Fruit fly (Drosophila melanogaster) whole organism, embryonic: ENCODE results near the gene CG13850.

Source experiments
- ATbp ChIP-seq: fragments of 200-800 bp; sonication (Bioruptor generic); optimal IDR thresholded peaks from 2 replicates; lab custom pipeline; 2017; ENCODE audit warnings: missing biosample characterization, mild to moderate bottlenecking, missing genetic modification characterization, missing genetic modification reagents
- Atf6 ChIP-seq: fragments of 200-800 bp; sonication (Bioruptor generic); IDR thresholded peaks from 2 replicates; pipeline ENCODE4 v1.3.6; 2022; ENCODE audit warnings: missing biosample characterization, missing genetic modification characterization
- CG10654 ChIP-seq: fragments of 200-800 bp; sonication (Bioruptor generic); optimal IDR thresholded peaks from 2 replicates; lab custom pipeline; 2016; ENCODE audit warnings: missing biosample characterization, missing genetic modification characterization
- CG12391 ChIP-seq: fragments of 200-800 bp; sonication (Bioruptor generic); optimal IDR thresholded peaks from 3 replicates; lab custom pipeline; 2018; ENCODE audit warnings: missing biosample characterization, mild to moderate bottlenecking, missing genetic modification characterization, moderate library complexity
- CG14441 ChIP-seq: fragments of 200-800 bp; sonication (Bioruptor generic); IDR thresholded peaks from 2 replicates; pipeline ENCODE4 v1.3.6; 2022; ENCODE audit warnings: missing biosample characterization, missing genetic modification characterization
- CG14710 ChIP-seq: fragments of 200-800 bp; sonication (Bioruptor generic); optimal IDR thresholded peaks from 3 replicates; lab custom pipeline; 2019; ENCODE audit warnings: missing biosample characterization, mild to moderate bottlenecking, missing genetic modification characterization, moderate library complexity
- CG15514 ChIP-seq: fragments of 200-800 bp; sonication (Bioruptor generic); optimal IDR thresholded peaks from 3 replicates; lab custom pipeline; 2017; ENCODE audit warnings: missing biosample characterization, missing genetic modification characterization, mild to moderate bottlenecking, moderate library complexity, missing genetic modification reagents
- CG16815 ChIP-seq: fragments of 200-800 bp; sonication (Bioruptor generic); optimal IDR thresholded peaks from 3 replicates; lab custom pipeline; 2017; ENCODE audit warnings: missing biosample characterization, mild to moderate bottlenecking, missing genetic modification characterization
- CG1832 ChIP-seq: fragments of 200-800 bp; sonication (Bioruptor generic); optimal IDR thresholded peaks from 2 replicates; lab custom pipeline; 2017; ENCODE audit warnings: missing biosample characterization, mild to moderate bottlenecking, missing genetic modification characterization, inconsistent platforms
- CG2120 ChIP-seq: fragments of 200-800 bp; sonication (Bioruptor generic); optimal IDR thresholded peaks from 3 replicates; lab custom pipeline; 2016; ENCODE audit warnings: missing biosample characterization, missing genetic modification characterization
- CG2875 ChIP-seq: fragments of 200-800 bp; sonication (Bioruptor generic); optimal IDR thresholded peaks from 2 replicates; lab custom pipeline; 2017; ENCODE audit warnings: missing biosample characterization, mild to moderate bottlenecking, missing genetic modification characterization, missing genetic modification reagents
- CG30403 ChIP-seq: fragments of 200-800 bp; sonication (Bioruptor generic); optimal IDR thresholded peaks from 3 replicates; lab custom pipeline; 2016; ENCODE audit warnings: missing biosample characterization, missing genetic modification characterization
- CG33557 ChIP-seq: fragments of 200-800 bp; sonication (Bioruptor generic); optimal IDR thresholded peaks from 2 replicates; lab custom pipeline; 2019; ENCODE audit warnings: missing biosample characterization, mild to moderate bottlenecking, missing genetic modification characterization, moderate library complexity
- CG4404 ChIP-seq: fragments of 200-800 bp; sonication (Bioruptor generic); IDR thresholded peaks from 2 replicates; pipeline ENCODE4 v1.3.6; 2022; ENCODE audit warnings: missing biosample characterization, missing genetic modification characterization
- CG4707 ChIP-seq: fragments of 200-800 bp; sonication (Bioruptor generic); optimal IDR thresholded peaks from 2 replicates; lab custom pipeline; 2018; ENCODE audit warnings: missing biosample characterization, mild to moderate bottlenecking, missing genetic modification characterization, moderate library complexity
- CG5953 ChIP-seq: fragments of 200-800 bp; sonication (Bioruptor generic); IDR thresholded peaks from 2 replicates; pipeline ENCODE4 v1.3.6; 2022; ENCODE audit warnings: missing biosample characterization, missing genetic modification characterization
- CG6254 ChIP-seq: fragments of 200-800 bp; sonication (Bioruptor generic); optimal IDR thresholded peaks from 3 replicates; lab custom pipeline; 2017; ENCODE audit warnings: mild to moderate bottlenecking, missing biosample characterization, missing genetic modification reagents, missing genetic modification characterization
- CG7786 ChIP-seq: fragments of 200-800 bp; sonication (Bioruptor generic); optimal IDR thresholded peaks from 2 replicates; lab custom pipeline; 2016; ENCODE audit warnings: missing biosample characterization, missing genetic modification characterization
- CG7839 ChIP-seq: fragments of 200-800 bp; sonication (Bioruptor generic); optimal IDR thresholded peaks from 3 replicates; lab custom pipeline; 2018; ENCODE audit warnings: missing biosample characterization, mild to moderate bottlenecking, missing genetic modification characterization, moderate library complexity
- CG9215 ChIP-seq: fragments of 200-800 bp; sonication (Bioruptor generic); IDR thresholded peaks from 2 replicates; pipeline ENCODE4 v1.3.6; 2022; ENCODE audit warnings: missing biosample characterization, missing genetic modification characterization
- CG9932 ChIP-seq: fragments of 200-800 bp; sonication (Bioruptor generic); IDR thresholded peaks from 2 replicates; pipeline ENCODE4 v1.3.6; 2022; ENCODE audit warnings: missing biosample characterization, missing genetic modification characterization
- D ChIP-seq, 2 experiments: fragments of 200-800 bp in 1 of 2; fragments of >200 bp in 1 of 2; sonication (Bioruptor generic) in 1 of 2; optimal IDR thresholded peaks; 2 replicates in 1 of 2; 3 replicates in 1 of 2; lab custom pipeline; 2017; ENCODE audit warnings: mild to moderate bottlenecking in 1 of 2, missing biosample characterization in 1 of 2, missing genetic modification characterization in 1 of 2, missing genetic modification reagents in 1 of 2
- Deaf1 ChIP-seq: fragments of 200-800 bp; optimal IDR thresholded peaks from 3 replicates; lab custom pipeline; 2019; ENCODE audit warnings: missing biosample characterization, mild to moderate bottlenecking, missing genetic modification characterization, moderate library complexity
- Eip74EF ChIP-seq, 2 experiments: fragments of 200-800 bp in 1 of 2; fragments of >200 bp in 1 of 2; sonication (Bioruptor generic) in 1 of 2; optimal IDR thresholded peaks; 2 replicates each; lab custom pipeline; 2017 to 2019; ENCODE audit warnings: missing biosample characterization in 2 of 2, missing genetic modification characterization in 2 of 2, mild to moderate bottlenecking in 1 of 2, moderate library complexity in 1 of 2
- Hey ChIP-seq: fragments of 200-800 bp; sonication (Bioruptor generic); optimal IDR thresholded peaks from 3 replicates; lab custom pipeline; 2018; ENCODE audit warnings: missing biosample characterization, mild to moderate bottlenecking, missing genetic modification characterization
- Lhr ChIP-seq: fragments of 200-800 bp; sonication (Bioruptor generic); optimal IDR thresholded peaks from 3 replicates; lab custom pipeline; 2017; ENCODE audit warnings: mild to moderate bottlenecking, missing biosample characterization, missing genetic modification reagents, missing genetic modification characterization
- MBD-R2 ChIP-seq: fragments of 200-800 bp; sonication (Bioruptor generic); IDR thresholded peaks from 2 replicates; pipeline ENCODE4 v1.3.6; 2022; ENCODE audit warnings: missing biosample characterization, missing genetic modification characterization
- Mes4 ChIP-seq: fragments of 200-800 bp; sonication (Bioruptor generic); optimal IDR thresholded peaks from 2 replicates; lab custom pipeline; 2016; ENCODE audit warnings: missing biosample characterization, missing genetic modification characterization
- Mrtf ChIP-seq: fragments of 200-800 bp; sonication (Bioruptor generic); IDR thresholded peaks from 3 replicates; pipeline ENCODE4 v1.3.6; 2022; ENCODE audit warnings: missing biosample characterization, missing genetic modification characterization
- NC2β ChIP-seq: fragments of 200-800 bp; sonication (Bioruptor generic); optimal IDR thresholded peaks from 2 replicates; lab custom pipeline; 2016; ENCODE audit warnings: missing biosample characterization, missing genetic modification characterization
- NfI ChIP-seq: fragments of 200-800 bp; sonication (Bioruptor generic); optimal IDR thresholded peaks from 3 replicates; lab custom pipeline; 2018; ENCODE audit warnings: missing biosample characterization, mild to moderate bottlenecking, missing genetic modification characterization, moderate library complexity
- Sox102F ChIP-seq: fragments of 200-800 bp; sonication (Bioruptor generic); optimal IDR thresholded peaks from 2 replicates; lab custom pipeline; 2018; ENCODE audit warnings: missing biosample characterization, mild to moderate bottlenecking, missing genetic modification characterization, moderate library complexity
- az2 ChIP-seq: fragments of 200-800 bp; sonication (Bioruptor generic); optimal IDR thresholded peaks from 3 replicates; lab custom pipeline; 2016; ENCODE audit warnings: missing biosample characterization, missing genetic modification characterization
- bab2 ChIP-seq: fragments of 200-800 bp; sonication (Bioruptor generic); optimal IDR thresholded peaks from 2 replicates; lab custom pipeline; 2016; ENCODE audit warnings: missing biosample characterization, missing genetic modification characterization
- dmrt11E ChIP-seq: fragments of 200-800 bp; sonication (Bioruptor generic); optimal IDR thresholded peaks from 3 replicates; lab custom pipeline; 2018; ENCODE audit warnings: missing biosample characterization, mild to moderate bottlenecking, missing genetic modification characterization, moderate library complexity
- fu2 ChIP-seq: fragments of 200-800 bp; sonication (Bioruptor generic); optimal IDR thresholded peaks from 2 replicates; lab custom pipeline; 2016; ENCODE audit warnings: missing biosample characterization, missing genetic modification characterization
- gem ChIP-seq: fragments of 200-800 bp; sonication (Bioruptor generic); optimal IDR thresholded peaks from 2 replicates; lab custom pipeline; 2019; ENCODE audit warnings: missing biosample characterization, mild to moderate bottlenecking, missing genetic modification characterization, moderate library complexity
- insv ChIP-seq, 2 experiments: fragments of 200-800 bp; sonication (Bioruptor generic); optimal IDR thresholded peaks; 3 replicates each; lab custom pipeline; 2016 to 2018; ENCODE audit warnings: missing biosample characterization in 2 of 2, missing genetic modification characterization in 2 of 2
- lmd ChIP-seq: fragments of 200-800 bp; sonication (Bioruptor generic); IDR thresholded peaks from 2 replicates; pipeline ENCODE4 v1.3.6; 2022; ENCODE audit warnings: missing biosample characterization, missing genetic modification characterization
- maf-S ChIP-seq: fragments of 200-800 bp; sonication (Bioruptor generic); optimal IDR thresholded peaks from 2 replicates; lab custom pipeline; 2016; ENCODE audit warnings: missing biosample characterization, missing genetic modification characterization
- mld ChIP-seq: fragments of 200-800 bp; sonication (Bioruptor generic); IDR thresholded peaks from 3 replicates; pipeline ENCODE4 v1.3.6; 2022; ENCODE audit warnings: missing biosample characterization, missing genetic modification characterization; ENCODE audit not compliant: partially characterized antibody
- ranshi ChIP-seq: fragments of 200-800 bp; sonication (Bioruptor generic); IDR thresholded peaks from 2 replicates; pipeline ENCODE4 v1.3.6; 2022; ENCODE audit warnings: missing biosample characterization, missing genetic modification characterization
- row ChIP-seq: fragments of 200-800 bp; sonication (Bioruptor generic); IDR thresholded peaks from 3 replicates; pipeline ENCODE4 v1.3.6; 2022; ENCODE audit warnings: missing biosample characterization, missing genetic modification characterization
- slou ChIP-seq: fragments of 200-800 bp; sonication (Bioruptor generic); optimal IDR thresholded peaks from 3 replicates; lab custom pipeline; 2016; ENCODE audit warnings: missing biosample characterization, missing genetic modification characterization
- tin ChIP-seq: fragments of 200-800 bp; sonication (Bioruptor generic); optimal IDR thresholded peaks from 3 replicates; lab custom pipeline; 2016; ENCODE audit warnings: missing biosample characterization, missing genetic modification characterization
- tna ChIP-seq: fragments of 200-800 bp; sonication (Bioruptor generic); IDR thresholded peaks from 2 replicates; pipeline ENCODE4 v1.3.6; 2022; ENCODE audit warnings: missing biosample characterization, missing genetic modification characterization; ENCODE audit not compliant: partially characterized antibody
- trh ChIP-seq: fragments of 200-800 bp; sonication (Bioruptor generic); optimal IDR thresholded peaks from 2 replicates; lab custom pipeline; 2016; ENCODE audit warnings: missing biosample characterization, missing genetic modification characterization
- wdn ChIP-seq: fragments of 200-800 bp; sonication (Bioruptor generic); IDR thresholded peaks from 2 replicates; pipeline ENCODE4 v1.3.6; 2022; ENCODE audit warnings: missing biosample characterization, missing genetic modification characterization

The CG13850 gene

DNA sequence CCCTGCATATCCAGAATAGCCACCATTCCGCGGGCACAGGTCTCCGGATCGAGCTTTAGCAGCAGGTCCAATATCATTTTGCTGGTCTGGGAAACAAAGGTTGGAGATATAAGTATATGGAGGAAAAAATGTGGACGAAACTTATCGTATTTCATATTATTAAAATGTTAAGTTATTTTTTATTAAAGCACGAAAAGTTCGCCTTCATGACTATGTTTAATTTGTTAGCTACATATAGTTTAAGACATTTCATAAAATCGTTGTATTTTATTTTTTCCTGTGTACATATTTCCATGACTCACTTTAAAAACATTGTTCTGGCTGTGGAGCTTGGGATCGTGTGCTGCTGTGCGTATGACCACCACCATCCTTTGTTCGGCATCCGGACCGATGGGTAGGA lies 13.3 kb upstream of the CG13850 start (continued):
- peak; percentile 4 for TF ChIP-seq az2 (GFP tag; lab: Kevin White, UChicago)
- no peak for TF ChIP-seq tna (GFP tag; lab: Robert Waterston, UW)
- no peak for TF ChIP-seq bab2 (GFP tag; lab: Kevin White, UChicago)
- TF ChIP-seq row (GFP tag; lab: Robert Waterston, UW): peak; percentile 15; the same call in 1 of the 3 replicates
- peak; percentile 25 for TF ChIP-seq gem (tag; lab: Kevin White, UChicago)
- TF ChIP-seq CG12391: peak; percentile 3
- TF ChIP-seq CG2120 (GFP tag; lab: Kevin White, UChicago): peak; percentile 18
- no peak for TF ChIP-seq CG15514 (GFP tag; lab: Kevin White, UChicago)
- TF ChIP-seq CG9215 (GFP tag; lab: Robert Waterston, UW): no peak
- TF ChIP-seq Atf6 (GFP tag; lab: Robert Waterston, UW): no peak
- peak; percentile 34 for TF ChIP-seq Sox102F (GFP tag; lab: Kevin White, UChicago)

dm6 chr3R:22421618-22422017 lies 10.9 kb upstream of the CG13850 start:
- TF ChIP-seq wdn (GFP tag; lab: Robert Waterston, UW) (peak; percentile 73; the same call in 1 of the 2 replicates), CG10654 (GFP tag; lab: Kevin White, UChicago) (peak; percentile 3), CG7786 (GFP tag; lab: Kevin White, UChicago) (peak; percentile 52), fu2 (GFP tag; lab: Kevin White, UChicago) (peak; percentile 18), Deaf1 (tag; lab: Kevin White, UChicago) (no peak), CG7839 (tag; lab: Kevin White, UChicago) (no peak), Lhr (GFP tag; lab: Kevin White, UChicago) (no peak), insv (GFP tag; optimal IDR thresholded peaks at IDR 0.05; lab: Kevin White, UChicago) (no peak), Mrtf (GFP tag; lab: Robert Waterston, UW) (peak; percentile 84), trh (GFP tag; lab: Kevin White, UChicago) (no peak), CG5953 (GFP tag; lab: Robert Waterston, UW) (no peak), D (optimal IDR thresholded peaks at IDR 0.05; lab: Kevin White, UChicago) (no peak), D (GFP tag; optimal IDR thresholded peaks at IDR 0.05; lab: Kevin White, UChicago) (no peak), Hey (no peak), dmrt11E (tag; lab: Kevin White, UChicago) (peak; percentile 41), lmd (peak; percentile 84), ranshi (GFP tag; lab: Robert Waterston, UW) (peak; percentile 82), slou (GFP tag; lab: Kevin White, UChicago) (peak; percentile 17), Eip74EF (GFP tag; optimal IDR thresholded peaks at IDR 0.05; lab: Kevin White, UChicago) (peak in 1 of 2 experiments; percentile 40), tin (GFP tag; lab: Kevin White, UChicago) (peak; percentile 59), CG1832 (no peak), CG33557 (GFP tag; lab: Kevin White, UChicago) (peak; percentile 32), CG14710 (tag; lab: Kevin White, UChicago) (no peak), gem (tag; lab: Kevin White, UChicago) (no peak), CG30403 (GFP tag; lab: Kevin White, UChicago) (peak; percentile 62), maf-S (GFP tag; lab: Kevin White, UChicago) (peak; percentile 44), CG4707 (GFP tag; lab: Kevin White, UChicago) (no peak), MBD-R2 (GFP tag; lab: Robert Waterston, UW) (peak; percentile 54; the same call in 1 of the 2 replicates), CG2875 (no peak), mld (GFP tag; lab: Robert Waterston, UW) (no peak), CG14441 (GFP tag; lab: Robert Waterston, UW) (peak; percentile 87), CG6254 (GFP tag; lab: Kevin White, UChicago) (no peak), CG16815 (peak; percentile 40), Mes4 (GFP tag; lab: Kevin White, UChicago) (peak; percentile 26), ATbp (GFP tag; lab: Kevin White, UChicago) (peak; percentile 26), CG4404 (GFP tag; lab: Robert Waterston, UW) (peak; percentile 21; the same call in 1 of the 2 replicates), NfI (peak; percentile 59), CG9932 (peak; percentile 77), NC2β (no peak)
